Fruit fly (Drosophila melanogaster) whole organism, larva: Measurements from ENCODE around the gene spartin.
A peak's percentile ranks its signal among the peaks of the same experiment; 100 is the strongest.

ENCODE experiments used
- noc ChIP-seq: fragments of 200-800 bp; sonication (Bioruptor generic); optimal IDR thresholded peaks from 3 replicates; lab custom pipeline; 2019; ENCODE audit warnings: missing biosample characterization, mild to moderate bottlenecking, missing genetic modification characterization, moderate library complexity

Gene spartin

DNA sequence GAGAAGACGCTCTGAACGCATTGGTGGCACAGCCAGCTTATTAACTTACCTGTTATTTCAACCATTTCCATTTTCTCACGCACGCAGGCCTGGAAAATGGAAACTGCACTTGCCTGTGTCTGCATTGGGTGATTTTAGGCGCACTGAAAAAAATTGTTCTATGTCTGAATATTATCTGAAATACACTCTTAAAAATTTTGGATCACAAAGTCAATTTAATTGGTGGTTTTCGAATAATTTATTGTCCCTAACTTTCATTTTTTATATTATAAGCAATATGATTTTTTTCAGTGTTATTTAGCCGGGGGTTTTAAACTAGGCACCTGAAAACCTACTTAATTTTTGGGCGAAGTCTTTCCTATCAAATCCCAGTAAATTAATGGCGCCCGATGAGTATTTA lies 8.5 kb downstream of the spartin start:
- TF ChIP-seq noc (tag; lab: Kevin White, UChicago) = peak; percentile 34

DNA sequence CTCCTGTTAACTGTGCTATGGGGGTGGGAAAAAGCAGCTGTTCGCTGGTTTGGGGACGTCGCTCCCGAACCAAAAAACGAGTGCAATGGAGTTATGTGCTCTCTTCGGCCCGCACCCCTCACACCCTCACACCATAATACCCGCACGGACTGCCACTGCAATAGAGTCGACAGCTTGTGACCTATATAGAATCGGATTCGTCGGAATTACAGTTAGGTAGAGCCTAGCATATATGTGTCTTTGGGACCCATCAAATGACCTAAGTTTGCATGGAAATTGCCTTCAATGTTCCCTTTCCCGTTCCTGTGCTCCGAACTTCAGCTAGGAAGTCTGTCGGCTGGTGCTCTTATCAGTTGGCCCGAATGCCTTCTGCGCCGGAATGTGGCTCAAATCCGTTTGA lies 9.6 kb downstream of the spartin start:
- no peak for TF ChIP-seq noc (tag; lab: Kevin White, UChicago)

DNA sequence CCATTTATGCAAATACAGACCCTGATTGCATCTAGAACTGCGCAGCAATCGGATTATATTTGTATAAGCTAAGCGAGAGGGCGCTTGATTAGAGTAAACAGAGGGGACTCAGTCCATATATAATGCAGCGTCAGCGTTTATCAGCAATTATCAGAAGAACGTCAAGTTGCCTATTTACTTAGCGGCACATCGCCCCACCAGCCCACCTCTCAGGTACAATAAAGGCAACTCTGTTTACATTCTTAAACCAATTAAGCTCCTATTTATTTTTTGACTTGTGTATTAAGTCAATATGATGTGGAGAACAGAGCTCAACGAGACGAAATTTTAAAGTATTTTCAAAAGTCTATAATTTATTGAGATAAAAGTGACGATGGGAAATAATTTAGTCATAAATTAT lies 10.3 kb downstream of the spartin start:
- peak; percentile 35 for TF ChIP-seq noc (tag; lab: Kevin White, UChicago)

DNA sequence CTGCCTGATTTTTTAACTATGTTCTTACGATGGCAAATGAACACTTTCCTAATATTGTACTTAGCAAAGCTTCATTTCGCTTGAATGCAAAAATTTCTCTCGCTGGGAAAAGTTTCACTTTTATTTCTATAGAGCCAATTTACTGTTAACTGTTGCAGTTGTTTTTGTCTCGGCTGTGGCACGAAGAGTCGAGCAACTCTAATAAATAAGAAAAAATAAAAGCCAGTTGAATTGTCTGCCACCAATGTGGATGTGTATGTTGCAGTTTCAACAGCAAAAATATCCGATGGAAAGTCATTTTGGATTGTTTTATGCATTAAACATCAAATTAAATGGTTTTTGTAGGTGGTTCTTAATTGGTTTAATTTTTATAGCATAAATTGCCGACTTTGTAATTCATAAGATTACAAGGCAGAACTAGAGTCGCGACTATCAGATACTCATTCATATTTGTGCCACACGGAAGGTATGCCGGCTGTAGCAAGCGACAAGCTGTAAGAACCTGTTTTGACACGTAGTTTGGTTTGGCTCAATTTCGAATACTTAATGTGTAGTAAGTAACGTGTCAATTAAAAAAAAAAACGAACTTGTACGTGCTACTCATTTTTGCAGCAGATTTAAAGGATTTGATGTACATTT lies 11.5 kb downstream of the spartin start:
- no peak for TF ChIP-seq noc (tag; lab: Kevin White, UChicago)

DNA sequence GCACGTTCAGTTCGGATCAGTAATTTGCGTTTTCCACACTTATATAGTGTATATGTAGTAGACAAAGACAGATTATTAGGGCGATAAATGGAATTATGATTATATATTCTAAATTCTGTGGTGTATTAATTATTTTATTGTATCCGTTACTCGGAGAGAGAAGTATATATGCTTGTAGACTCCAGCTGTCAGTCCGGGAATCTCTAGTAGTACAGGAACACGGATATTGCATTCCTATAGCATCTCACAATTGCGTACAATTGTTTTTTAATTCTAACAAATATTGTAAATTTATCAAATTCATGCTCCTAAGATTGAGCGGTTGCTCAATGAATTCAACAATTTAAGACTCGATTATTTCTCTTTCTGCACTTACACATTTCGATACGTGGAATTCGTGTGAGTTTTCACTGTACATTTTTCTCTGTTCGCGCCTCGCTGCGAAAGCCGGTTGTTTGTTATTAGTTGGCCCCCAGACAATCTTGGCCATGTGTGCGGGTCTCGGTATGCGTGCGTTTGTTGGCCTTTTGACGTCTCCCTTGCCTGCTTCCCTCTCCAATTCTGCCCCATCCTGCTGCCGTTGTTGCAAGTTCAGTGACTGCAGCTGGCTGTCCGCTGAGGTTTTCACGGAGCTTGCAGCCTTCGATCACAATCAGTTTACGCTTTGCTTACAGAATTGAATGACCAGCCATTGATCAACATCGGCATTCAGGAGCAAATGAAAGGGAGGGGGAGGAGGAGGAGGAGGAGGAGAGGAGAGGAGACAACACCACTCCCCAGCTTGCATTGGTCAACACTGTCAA lies 13.0 kb downstream of the spartin start:
- no peak for TF ChIP-seq noc (tag; lab: Kevin White, UChicago)

DNA sequence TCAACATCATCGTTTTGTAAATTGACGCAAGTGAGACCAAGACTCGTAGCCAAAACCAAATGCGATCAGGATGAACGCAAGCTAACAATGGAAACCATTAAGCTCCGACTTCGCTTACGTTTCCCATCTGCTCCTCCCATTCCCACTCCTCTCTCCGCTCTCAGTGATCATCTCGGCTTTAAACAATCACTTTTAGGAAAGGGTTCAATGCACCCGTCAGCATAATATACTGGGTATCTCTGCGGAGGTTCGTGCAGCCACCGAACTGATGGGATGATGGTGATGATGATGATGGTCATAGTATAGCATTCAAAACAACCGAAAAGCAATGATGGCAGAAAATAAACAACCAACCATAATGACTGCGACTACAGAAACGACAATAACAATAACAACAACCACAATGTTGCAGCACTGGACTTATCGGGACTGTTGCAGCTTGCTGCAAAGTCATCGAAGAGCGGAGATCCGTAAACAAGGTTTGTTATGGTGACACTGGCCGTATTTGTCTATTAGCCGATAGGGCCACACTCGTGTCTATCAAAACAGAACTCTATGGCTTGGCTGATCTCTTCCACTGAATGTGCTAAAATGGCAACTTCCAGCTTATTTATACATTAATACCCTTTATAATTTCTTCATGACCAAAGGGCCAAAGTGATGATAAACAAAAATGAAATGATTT lies 22.5 kb downstream of the spartin start:
- TF ChIP-seq noc (tag; lab: Kevin White, UChicago) = no peak

DNA sequence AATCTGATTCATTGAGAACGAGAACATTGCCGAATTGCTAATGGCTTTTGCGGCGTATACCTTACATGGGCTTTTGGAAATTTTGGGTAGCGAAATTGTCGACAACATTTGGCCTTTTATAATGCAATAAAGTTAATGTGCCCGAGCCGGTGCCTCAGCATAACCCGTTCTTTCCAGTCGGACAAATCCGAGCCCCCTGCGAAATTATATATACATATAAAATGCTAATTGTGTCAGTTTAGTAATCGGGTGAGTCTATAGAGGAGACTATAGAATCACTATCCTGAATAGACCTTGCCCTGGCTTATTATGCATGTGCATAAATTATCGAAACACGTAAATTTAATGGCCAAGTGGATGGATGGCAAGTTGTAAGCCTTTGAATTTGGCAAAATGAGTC lies 23.8 kb downstream of the spartin start:
- TF ChIP-seq noc (tag; lab: Kevin White, UChicago) = no peak

DNA sequence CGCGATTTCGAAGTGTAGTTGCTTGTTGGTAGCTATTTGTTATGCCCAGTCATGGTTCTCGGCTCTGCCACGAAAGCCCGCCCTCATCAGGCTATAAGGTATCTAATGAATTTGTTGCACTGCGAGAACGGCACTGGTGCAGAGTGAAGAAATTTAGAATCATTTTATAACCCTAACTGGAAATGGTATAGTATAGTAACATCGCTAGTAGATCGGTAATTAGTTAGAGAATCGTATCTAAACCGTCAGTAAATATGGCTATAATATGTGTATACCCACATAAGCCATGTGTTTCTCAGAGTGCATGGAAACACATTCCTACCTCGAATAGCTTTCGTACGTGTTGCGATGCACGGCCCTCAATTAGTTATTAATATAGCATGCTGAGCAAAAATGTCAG lies 32.6 kb downstream of the spartin start:
- no peak for TF ChIP-seq noc (tag; lab: Kevin White, UChicago)

DNA sequence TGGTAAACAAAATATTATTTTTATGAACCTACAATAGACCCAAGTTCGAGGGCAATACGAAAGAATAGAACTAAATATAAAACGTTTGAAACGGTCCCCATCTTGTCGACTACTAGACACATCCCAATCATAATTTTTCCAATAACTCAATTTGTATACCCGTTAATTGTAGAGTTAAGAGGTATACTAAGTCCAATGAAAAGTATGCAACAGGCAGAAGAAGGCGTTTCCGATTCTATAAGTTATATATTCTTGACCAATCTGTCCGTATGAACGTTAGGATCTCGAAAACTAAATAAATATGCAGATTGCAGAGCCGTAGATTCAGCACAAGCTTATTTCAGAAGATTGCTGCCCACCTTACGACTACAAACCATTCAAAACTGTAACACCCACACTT lies 35.9 kb downstream of the spartin start, which contains the start of gene CG33927:
Gene CG33927, minus strand, starts transcription at position 101 of the 400 bp plus-strand sequence.
- TF ChIP-seq noc (tag; lab: Kevin White, UChicago) = no peak

DNA sequence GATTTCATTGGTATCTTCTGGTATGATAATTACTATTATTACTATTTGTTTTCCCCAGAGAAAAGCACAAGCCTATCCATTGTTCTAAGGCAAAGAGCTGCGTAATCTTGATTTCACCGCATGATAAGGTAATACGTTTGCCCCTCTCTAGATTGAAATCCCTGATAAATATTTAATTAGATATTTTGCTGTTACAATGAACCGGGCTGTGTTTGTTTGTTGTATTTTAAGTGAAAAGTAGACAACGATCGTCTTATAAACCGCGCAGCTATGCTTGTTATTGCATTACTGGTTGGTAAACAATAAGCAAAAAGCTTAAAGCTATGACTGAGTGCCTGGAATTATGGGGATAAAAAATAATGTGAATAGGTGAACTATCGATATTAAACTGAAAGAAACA lies 40.2 kb downstream of the spartin start:
- no peak for TF ChIP-seq noc (tag; lab: Kevin White, UChicago)

DNA sequence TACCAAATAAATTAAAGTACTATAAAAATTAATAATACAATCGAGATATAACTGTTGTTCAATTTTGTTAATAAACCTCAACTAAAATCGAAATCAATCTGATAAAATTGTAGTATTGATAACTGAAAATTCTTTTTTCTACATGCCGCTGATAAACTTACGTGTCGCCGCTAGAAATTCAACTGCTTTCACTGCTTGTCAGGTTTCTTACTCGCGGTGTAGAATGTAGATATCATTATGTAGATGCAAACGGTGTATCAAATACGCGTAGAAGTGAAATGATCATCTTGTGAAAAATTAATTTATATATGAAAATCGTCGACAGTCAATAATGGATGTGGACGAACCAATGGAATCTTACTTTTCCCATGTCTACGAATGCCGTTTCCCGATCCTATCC lies 50.6 kb downstream of the spartin start:
- TF ChIP-seq noc (tag; lab: Kevin White, UChicago) = no peak

DNA sequence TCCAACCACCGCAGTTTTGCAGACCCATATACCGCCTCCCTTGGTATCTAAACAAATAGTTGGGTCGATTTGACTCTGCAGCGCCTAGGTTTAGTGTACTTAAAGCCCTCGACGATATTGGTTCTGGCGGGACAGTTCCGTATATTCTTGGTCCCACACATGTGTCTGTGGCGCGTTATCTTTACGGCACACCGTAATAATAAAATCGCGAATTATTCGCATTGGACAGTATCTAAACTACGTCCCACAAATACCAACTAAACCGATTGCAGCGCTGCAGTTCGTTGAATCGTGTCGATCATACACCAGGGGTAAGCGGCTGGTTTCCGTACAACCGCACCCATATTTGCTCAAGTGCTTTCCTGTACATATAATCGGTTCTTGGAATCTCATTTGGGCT lies 51.5 kb downstream of the spartin start:
- TF ChIP-seq noc (tag; lab: Kevin White, UChicago) = no peak
